Fruit fly (Drosophila melanogaster) whole organism, prepupa: ENCODE measurements around the gene Mkp3.
A peak's percentile ranks its signal among the peaks of the same experiment; 100 is the strongest.

Experiments used
- CG10631 ChIP-seq: fragments of 200-800 bp; sonication (Bioruptor generic); optimal IDR thresholded peaks from 2 replicates; lab custom pipeline; 2016; ENCODE audit warnings: missing biosample characterization, missing genetic modification characterization
- CG11762 ChIP-seq: fragments of 200-800 bp; sonication (Bioruptor generic); optimal IDR thresholded peaks from 3 replicates; lab custom pipeline; 2016; ENCODE audit warnings: missing biosample characterization, missing genetic modification characterization; ENCODE audit not compliant: insufficient read depth
- CG15336 ChIP-seq: fragments of 200-800 bp; sonication (Bioruptor generic); IDR thresholded peaks from 2 replicates; pipeline ENCODE4 v1.3.6; 2022; ENCODE audit warnings: missing biosample characterization, missing genetic modification characterization
- CG1621 ChIP-seq: fragments of 200-800 bp; sonication (Bioruptor generic); optimal IDR thresholded peaks from 3 replicates; lab custom pipeline; 2018; ENCODE audit warnings: missing biosample characterization, mild to moderate bottlenecking, missing genetic modification characterization
- CG16779 ChIP-seq: fragments of 200-800 bp; sonication (Bioruptor generic); optimal IDR thresholded peaks from 3 replicates; lab custom pipeline; 2017; ENCODE audit warnings: missing biosample characterization, mild to moderate bottlenecking, missing genetic modification characterization
- CG3032 ChIP-seq: fragments of 200-800 bp; optimal IDR thresholded peaks from 2 replicates; lab custom pipeline; 2019; ENCODE audit warnings: missing biosample characterization, mild to moderate bottlenecking, missing genetic modification characterization, moderate library complexity
- CG31627 ChIP-seq: fragments of 200-800 bp; sonication (Bioruptor generic); optimal IDR thresholded peaks from 3 replicates; lab custom pipeline; 2016; ENCODE audit warnings: missing biosample characterization, missing genetic modification characterization
- CG32006 ChIP-seq: fragments of 200-800 bp; sonication (Bioruptor generic); optimal IDR thresholded peaks from 3 replicates; lab custom pipeline; 2017; ENCODE audit warnings: missing biosample characterization, mild to moderate bottlenecking, missing genetic modification characterization
- CG4318 ChIP-seq: fragments of 200-800 bp; sonication (Bioruptor generic); optimal IDR thresholded peaks from 3 replicates; lab custom pipeline; 2017; ENCODE audit warnings: missing biosample characterization, mild to moderate bottlenecking, missing genetic modification characterization
- CG6792 ChIP-seq: fragments of 200-800 bp; sonication (Bioruptor generic); optimal IDR thresholded peaks from 3 replicates; lab custom pipeline; 2016; ENCODE audit warnings: missing biosample characterization, missing genetic modification characterization
- CG6808 ChIP-seq: fragments of 200-800 bp; sonication (Bioruptor generic); optimal IDR thresholded peaks from 3 replicates; lab custom pipeline; 2017; ENCODE audit warnings: missing biosample characterization, missing genetic modification characterization, mild to moderate bottlenecking, moderate library complexity, missing genetic modification reagents
- CG6854 ChIP-seq: fragments of 200-800 bp; sonication (Bioruptor generic); optimal IDR thresholded peaks from 2 replicates; lab custom pipeline; 2017; ENCODE audit warnings: missing biosample characterization, mild to moderate bottlenecking, missing genetic modification characterization
- CG7368 ChIP-seq: fragments of 200-800 bp; sonication (Bioruptor generic); optimal IDR thresholded peaks from 3 replicates; lab custom pipeline; 2016; ENCODE audit warnings: missing biosample characterization, missing genetic modification characterization
- CG8119 ChIP-seq: fragments of 200-800 bp; sonication (Bioruptor generic); IDR thresholded peaks from 3 replicates; pipeline ENCODE4 v1.3.6; 2022; ENCODE audit warnings: missing biosample characterization, missing genetic modification characterization
- CG8319 ChIP-seq: fragments of 200-800 bp; sonication (Bioruptor generic); optimal IDR thresholded peaks from 3 replicates; lab custom pipeline; 2016; ENCODE audit warnings: missing biosample characterization, missing genetic modification characterization
- CG8632 ChIP-seq: fragments of 200-800 bp; sonication (Bioruptor generic); optimal IDR thresholded peaks from 3 replicates; lab custom pipeline; 2016; ENCODE audit warnings: missing biosample characterization, missing genetic modification characterization
- Eip78C ChIP-seq: fragments of 200-800 bp; sonication (Bioruptor generic); peaks from one replicate; lab custom pipeline; 2016; ENCODE audit warnings: missing biosample characterization, missing genetic modification characterization
- Ets21C ChIP-seq: fragments of 200-800 bp; sonication (Bioruptor generic); optimal IDR thresholded peaks from 3 replicates; lab custom pipeline; 2016; ENCODE audit warnings: missing biosample characterization, missing genetic modification characterization
- Ets96B ChIP-seq: fragments of 200-800 bp; optimal IDR thresholded peaks from 2 replicates; lab custom pipeline; 2019; ENCODE audit warnings: missing biosample characterization, mild to moderate bottlenecking, missing genetic modification characterization, moderate library complexity
- Hr38 ChIP-seq: sonication (Bioruptor generic); optimal IDR thresholded peaks from 2 replicates; lab custom pipeline; 2016; ENCODE audit warnings: missing biosample characterization, missing genetic modification characterization
- Hr39 ChIP-seq: fragments of 200-800 bp; sonication (Bioruptor generic); optimal IDR thresholded peaks from 2 replicates; lab custom pipeline; 2016; ENCODE audit warnings: missing biosample characterization, missing genetic modification characterization
- Hr4 ChIP-seq: fragments of 200-800 bp; sonication (Bioruptor generic); optimal IDR thresholded peaks from 3 replicates; lab custom pipeline; 2016; ENCODE audit warnings: missing biosample characterization, missing genetic modification characterization
- Lpt ChIP-seq: fragments of 200-800 bp; sonication (Bioruptor generic); optimal IDR thresholded peaks from 3 replicates; lab custom pipeline; 2016; ENCODE audit warnings: missing biosample characterization, missing genetic modification characterization
- OdsH ChIP-seq: fragments of 200-800 bp; sonication (Bioruptor generic); optimal IDR thresholded peaks from 3 replicates; lab custom pipeline; 2016; ENCODE audit warnings: missing biosample characterization, missing genetic modification characterization
- Smox ChIP-seq: fragments of 200-800 bp; sonication (Bioruptor generic); optimal IDR thresholded peaks from 3 replicates; lab custom pipeline; 2016; ENCODE audit warnings: missing biosample characterization, missing genetic modification characterization
- Sox102F ChIP-seq: fragments of 200-800 bp; sonication (Bioruptor generic); optimal IDR thresholded peaks from 2 replicates; lab custom pipeline; 2016; ENCODE audit warnings: missing biosample characterization, mild to moderate bottlenecking, missing genetic modification characterization
- achi ChIP-seq: fragments of 200-800 bp; sonication (Bioruptor generic); optimal IDR thresholded peaks from 3 replicates; lab custom pipeline; 2016; ENCODE audit warnings: missing biosample characterization, missing genetic modification characterization
- acj6 ChIP-seq: fragments of 200-800 bp; sonication (Bioruptor generic); optimal IDR thresholded peaks from 3 replicates; lab custom pipeline; 2016; ENCODE audit warnings: missing biosample characterization, missing genetic modification characterization
- dac ChIP-seq: fragments of 200-800 bp; sonication (Bioruptor generic); optimal IDR thresholded peaks from 2 replicates; lab custom pipeline; 2017; ENCODE audit warnings: missing biosample characterization, mild to moderate bottlenecking, missing genetic modification characterization
- dsx ChIP-seq: fragments of 200-800 bp; optimal IDR thresholded peaks from 3 replicates; lab custom pipeline; 2019; ENCODE audit warnings: missing biosample characterization, mild to moderate bottlenecking, missing genetic modification characterization, moderate library complexity; ENCODE audit not compliant: poor library complexity, severe bottlenecking
- eg ChIP-seq: fragments of 200-800 bp; sonication (Bioruptor generic); IDR thresholded peaks from 3 replicates; pipeline ENCODE4 v1.3.6; 2022; ENCODE audit warnings: missing biosample characterization, missing genetic modification characterization
- esn ChIP-seq: fragments of 200-800 bp; sonication (Bioruptor generic); optimal IDR thresholded peaks from 2 replicates; lab custom pipeline; 2016; ENCODE audit warnings: missing biosample characterization, mild to moderate bottlenecking, missing genetic modification characterization, moderate library complexity
- fd59A ChIP-seq: fragments of 200-800 bp; sonication (Bioruptor generic); optimal IDR thresholded peaks from 2 replicates; lab custom pipeline; 2017; ENCODE audit warnings: missing biosample characterization, mild to moderate bottlenecking, missing genetic modification characterization, missing genetic modification reagents
- fd85E ChIP-seq: fragments of 200-800 bp; sonication (Bioruptor generic); optimal IDR thresholded peaks from 3 replicates; lab custom pipeline; 2016; ENCODE audit warnings: missing biosample characterization, missing genetic modification characterization
- fkh ChIP-seq: fragments of 200-800 bp; sonication (Bioruptor generic); optimal IDR thresholded peaks from 3 replicates; lab custom pipeline; 2017; ENCODE audit warnings: missing biosample characterization, mild to moderate bottlenecking, missing genetic modification characterization, moderate library complexity
- lz ChIP-seq: fragments of 200-800 bp; sonication (Bioruptor generic); optimal IDR thresholded peaks from 3 replicates; lab custom pipeline; 2016; ENCODE audit warnings: missing biosample characterization, missing genetic modification characterization
- net ChIP-seq: fragments of 200-800 bp; sonication (Bioruptor generic); optimal IDR thresholded peaks from 3 replicates; lab custom pipeline; 2016; ENCODE audit warnings: missing biosample characterization, missing genetic modification characterization
- pdm3 ChIP-seq: fragments of 200-800 bp; sonication (Bioruptor generic); optimal IDR thresholded peaks from 3 replicates; lab custom pipeline; 2016; ENCODE audit warnings: missing biosample characterization, missing genetic modification characterization
- spab ChIP-seq: fragments of 200-800 bp; sonication (Bioruptor generic); optimal IDR thresholded peaks from 2 replicates; lab custom pipeline; 2017; ENCODE audit warnings: missing biosample characterization, mild to moderate bottlenecking, missing genetic modification characterization, missing genetic modification reagents
- svp ChIP-seq: fragments of 200-800 bp; sonication (Bioruptor generic); peaks from one replicate; lab custom pipeline; 2016; ENCODE audit warnings: missing biosample characterization, missing genetic modification characterization
- vri ChIP-seq: fragments of 200-800 bp; sonication (Bioruptor generic); optimal IDR thresholded peaks from 3 replicates; lab custom pipeline; 2016; ENCODE audit warnings: missing biosample characterization, mild to moderate bottlenecking, missing genetic modification characterization

The Mkp3 gene

DNA sequence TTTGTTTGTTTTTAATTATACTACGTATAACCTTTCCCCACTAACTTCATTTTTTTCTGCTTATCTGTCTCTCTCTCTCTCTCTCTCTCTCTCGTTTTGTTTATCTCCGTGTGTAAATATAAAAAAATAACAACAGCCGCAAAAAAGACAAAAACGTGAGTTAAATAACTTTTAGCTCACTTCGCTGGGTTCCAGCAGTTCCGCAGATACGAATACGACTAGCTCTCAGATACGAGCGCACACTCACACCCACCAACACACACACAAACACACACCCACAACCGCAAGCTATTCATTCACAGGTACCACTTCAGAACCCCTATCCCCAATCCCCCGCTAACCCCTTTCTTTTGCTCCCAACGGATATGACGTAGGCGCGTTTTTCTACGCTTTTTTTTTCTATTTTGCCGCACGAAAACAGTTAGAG lies 14.0 kb downstream of the Mkp3 start (continued):
- TF ChIP-seq dsx (GFP tag; lab: Kevin White, UChicago) (peak; percentile 70), acj6 (GFP tag; lab: Kevin White, UChicago) (no peak), eg (GFP tag; lab: Robert Waterston, UW) (peak; percentile 81), spab (peak; percentile 46), Ets96B (tag; lab: Kevin White, UChicago) (peak; percentile 83), fd59A (peak; percentile 39), CG6808 (GFP tag; lab: Kevin White, UChicago) (peak; percentile 84), CG11762 (GFP tag; lab: Kevin White, UChicago) (peak; percentile 6), Lpt (GFP tag; lab: Kevin White, UChicago) (peak; percentile 24), CG31627 (no peak), CG32006 (GFP tag; lab: Kevin White, UChicago) (peak; percentile 46), Smox (no peak), CG4318 (GFP tag; lab: Kevin White, UChicago) (no peak), CG8119 (GFP tag; lab: Robert Waterston, UW) (peak; percentile 78), CG8319 (GFP tag; lab: Kevin White, UChicago) (no peak)

DNA sequence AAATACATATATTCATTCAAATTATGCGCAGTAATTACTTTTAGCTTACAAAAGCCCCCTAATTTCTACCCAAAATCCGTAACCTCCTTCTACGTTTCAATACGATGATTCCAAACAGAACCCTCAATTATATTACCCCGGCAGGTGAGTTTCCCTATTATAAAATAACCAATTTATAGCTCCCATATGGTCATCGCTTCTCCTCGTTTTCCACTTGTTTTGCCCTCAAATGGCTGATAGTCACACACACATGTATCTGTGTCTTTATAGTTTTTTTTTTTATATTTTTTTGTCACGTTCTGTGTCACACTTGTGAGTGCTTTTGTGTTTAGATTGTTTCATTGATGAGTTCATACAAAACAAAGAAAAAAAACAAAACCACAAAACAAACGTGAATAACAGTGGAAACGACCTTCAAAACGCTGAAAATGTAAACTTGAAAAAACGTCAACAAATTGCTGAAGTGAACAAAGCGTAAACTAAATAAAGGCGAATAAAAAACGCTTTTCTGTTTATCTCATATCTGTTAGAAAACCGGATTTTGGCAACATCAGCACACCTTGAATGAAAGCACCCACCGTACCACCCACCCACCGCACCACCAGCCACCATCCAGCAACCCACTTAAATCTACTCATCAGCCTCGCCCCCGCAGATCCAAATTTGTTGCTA lies 14.9 kb downstream of the Mkp3 start:
- TF ChIP-seq eg (GFP tag; lab: Robert Waterston, UW) (0 out of 3 replicates have a peak, but pooled peaks have one; percentile 19), Hr38 (GFP tag; lab: Kevin White, UChicago) (no peak), fkh (GFP tag; lab: Kevin White, UChicago) (peak; percentile 74), CG16779 (tag; lab: Kevin White, UChicago) (no peak)

DNA sequence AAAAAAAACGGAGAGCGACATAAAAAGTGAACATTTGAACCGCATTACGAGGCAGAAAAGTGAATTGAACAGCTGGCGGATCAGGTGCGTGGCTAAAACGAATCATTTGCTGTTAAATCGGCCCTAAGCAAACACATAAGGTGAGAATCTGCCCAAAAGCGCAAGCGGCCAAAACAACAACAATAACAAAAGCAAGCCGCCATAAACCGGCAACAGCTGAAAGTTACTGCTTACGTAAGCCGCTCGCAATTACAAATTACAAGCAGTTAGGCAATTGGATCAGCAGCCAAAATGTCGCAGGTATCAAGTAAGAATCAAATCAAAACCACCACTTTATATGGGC lies 22.8 kb downstream of the Mkp3 start:
- TF ChIP-seq svp (GFP tag; lab: Kevin White, UChicago) = no peak
- peak; percentile 39 for TF ChIP-seq Eip78C
- TF ChIP-seq esn (GFP tag; lab: Kevin White, UChicago) = no peak
- no peak for TF ChIP-seq acj6 (GFP tag; lab: Kevin White, UChicago)
- peak; percentile 91 for TF ChIP-seq fkh (GFP tag; lab: Kevin White, UChicago)
- TF ChIP-seq CG6854 (GFP tag; lab: Kevin White, UChicago) = peak; percentile 60
- TF ChIP-seq Smox = no peak
- peak; percentile 69 for TF ChIP-seq vri
- TF ChIP-seq CG3032 (tag; lab: Kevin White, UChicago) = no peak
- peak; percentile 47 for TF ChIP-seq net

DNA sequence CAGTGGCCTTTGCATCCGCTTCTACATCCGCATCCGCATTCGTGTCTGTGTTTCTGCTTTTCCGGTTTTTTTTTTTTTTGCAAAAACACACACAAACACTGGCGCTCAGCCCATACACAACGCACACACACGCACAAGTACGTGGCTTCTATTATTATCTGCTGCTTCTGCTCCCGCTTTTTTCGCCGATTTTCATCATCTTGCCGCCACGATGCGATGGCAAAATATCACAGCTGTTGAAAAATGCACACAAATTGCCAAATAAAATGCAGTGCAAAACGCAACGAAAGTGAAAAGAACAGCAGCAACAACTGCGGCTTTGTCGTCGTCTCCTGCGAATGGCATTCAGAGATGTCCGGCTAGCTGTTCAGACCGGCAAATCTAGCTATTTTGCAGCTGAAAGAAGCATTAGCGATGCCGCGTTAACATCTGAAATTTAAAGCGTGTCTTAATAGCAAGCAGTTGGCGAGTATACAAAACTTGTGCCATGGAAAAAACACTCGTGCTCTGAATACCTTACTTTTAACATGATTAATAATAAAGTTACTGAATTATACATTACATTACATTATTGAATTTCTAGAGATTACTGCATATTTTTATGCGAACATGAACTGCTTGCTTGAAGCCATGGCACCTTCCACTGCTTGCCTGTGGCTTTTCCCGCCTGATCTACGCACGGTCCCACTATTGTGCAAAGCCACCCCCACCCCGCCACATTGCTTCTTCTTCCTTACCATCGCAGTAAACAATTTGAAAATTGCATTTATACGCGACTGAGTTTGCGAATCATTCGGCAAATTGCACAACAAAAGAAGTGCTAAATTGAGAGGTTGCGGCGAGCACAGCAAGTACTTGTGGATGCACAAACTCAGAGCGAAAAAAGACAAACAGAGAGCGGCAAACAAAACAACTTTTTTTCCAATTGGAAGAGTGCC lies 23.5 kb downstream of the Mkp3 start, which contains the start of the genes Ugt316A1 and Sfxn2:
Ugt316A1 (minus strand) TSS at position 345 of the 938 bp plus-strand sequence.
Sfxn2 (plus strand) TSS at position 694 of the 938 bp plus-strand sequence.
- TF ChIP-seq CG8632 (GFP tag; lab: Kevin White, UChicago) = peak; percentile 44
- TF ChIP-seq CG6792 (GFP tag; lab: Kevin White, UChicago) = peak; percentile 47
- TF ChIP-seq CG15336 (GFP tag; lab: Robert Waterston, UW) = peak; percentile 57
- TF ChIP-seq Sox102F (GFP tag; lab: Kevin White, UChicago) = peak; percentile 52
- no peak for TF ChIP-seq CG7368 (GFP tag; lab: Kevin White, UChicago)
- peak; percentile 68 for TF ChIP-seq Eip78C
- TF ChIP-seq CG11762 (GFP tag; lab: Kevin White, UChicago) = no peak
- no peak for TF ChIP-seq fd59A
- TF ChIP-seq Hr4 = peak; percentile 30
- peak; percentile 9 for TF ChIP-seq Ets21C (GFP tag; lab: Kevin White, UChicago)
- peak; percentile 39 for TF ChIP-seq Smox
- TF ChIP-seq Hr38 (GFP tag; lab: Kevin White, UChicago) = no peak
- peak; percentile 34 for TF ChIP-seq lz
- peak; percentile 38 for TF ChIP-seq achi (GFP tag; lab: Kevin White, UChicago)
- peak; percentile 33 for TF ChIP-seq OdsH (GFP tag; lab: Kevin White, UChicago)
- no peak for TF ChIP-seq vri
- peak; percentile 52 for TF ChIP-seq Hr39 (GFP tag; lab: Kevin White, UChicago)
- no peak for TF ChIP-seq CG10631 (GFP tag; lab: Kevin White, UChicago)
- peak; percentile 20 for TF ChIP-seq pdm3
- TF ChIP-seq Ets96B (tag; lab: Kevin White, UChicago) = peak; percentile 27
- TF ChIP-seq Lpt (GFP tag; lab: Kevin White, UChicago) = peak; percentile 11
- TF ChIP-seq dac (GFP tag; lab: Kevin White, UChicago) = no peak
- peak; percentile 25 for TF ChIP-seq dsx (GFP tag; lab: Kevin White, UChicago)
- TF ChIP-seq CG8119 (GFP tag; lab: Robert Waterston, UW) = peak; percentile 61; the same call in 2 of the 3 replicates
- TF ChIP-seq CG8319 (GFP tag; lab: Kevin White, UChicago) = peak; percentile 3
- no peak for TF ChIP-seq fd85E (GFP tag; lab: Kevin White, UChicago)
- TF ChIP-seq CG6808 (GFP tag; lab: Kevin White, UChicago) = no peak
- TF ChIP-seq CG1621 (tag; lab: Kevin White, UChicago) = peak; percentile 16
